Fruit fly (Drosophila melanogaster): ENCODE results near the gene CG8833.

dm6 chr3L:13934902-13935301, 6.1 kb upstream of the CG8833 start:
- TF ChIP-seq fd64A (GFP tag; optimal IDR thresholded peaks at IDR 0.05) (no peak), H2.0 (GFP tag; IDR thresholded peaks at IDR 0.05) (no peak), knrl (GFP tag; IDR thresholded peaks at IDR 0.05; ENCODE audit: partially characterized antibody) (no peak), CG8765 (GFP tag; IDR thresholded peaks at IDR 0.05) (no peak), trh (GFP tag; optimal IDR thresholded peaks at IDR 0.05) (no peak), CG2199 (GFP tag; IDR thresholded peaks at IDR 0.05) (no peak), CG13296 (GFP tag; optimal IDR thresholded peaks at IDR 0.05) (peak; percentile 34), fru (optimal IDR thresholded peaks at IDR 0.05) (no peak), gce (GFP tag; IDR thresholded peaks at IDR 0.05) (no peak), CG1603 (tag; optimal IDR thresholded peaks at IDR 0.05) (no peak), HmgD (GFP tag; optimal IDR thresholded peaks at IDR 0.05) (no peak)

Data from whole organism, embryonic.